Fruit fly (Drosophila melanogaster) whole organism, pupa: Measurements from ENCODE around the gene CG10581.

ENCODE experiments used
- CG10348 ChIP-seq: fragments of 200-800 bp; sonication (Bioruptor generic); IDR thresholded peaks from 2 replicates; pipeline ENCODE4 v1.3.6; 2022; ENCODE audit warnings: missing biosample characterization, missing genetic modification characterization
- CG12605 ChIP-seq: fragments of 200-800 bp; sonication (Bioruptor generic); IDR thresholded peaks from 2 replicates; pipeline ENCODE4 v1.3.6; 2022; ENCODE audit warnings: missing biosample characterization, missing genetic modification characterization
- CG13204 ChIP-seq: fragments of 200-800 bp; sonication (Bioruptor generic); optimal IDR thresholded peaks from 2 replicates; lab custom pipeline; 2018; ENCODE audit warnings: missing biosample characterization, mild to moderate bottlenecking, missing genetic modification characterization, moderate library complexity
- CG14655 ChIP-seq: fragments of 200-800 bp; sonication (Bioruptor generic); optimal IDR thresholded peaks from 3 replicates; lab custom pipeline; 2017; ENCODE audit warnings: mild to moderate bottlenecking, missing biosample characterization, missing genetic modification reagents, missing genetic modification characterization
- CG15710 ChIP-seq: fragments of 200-800 bp; sonication (Bioruptor generic); optimal IDR thresholded peaks from 2 replicates; lab custom pipeline; 2018; ENCODE audit warnings: missing biosample characterization, mild to moderate bottlenecking, missing genetic modification characterization, moderate library complexity
- CG17806 ChIP-seq: fragments of 200-800 bp; sonication (Bioruptor generic); optimal IDR thresholded peaks from 2 replicates; lab custom pipeline; 2018; ENCODE audit warnings: missing biosample characterization, mild to moderate bottlenecking, missing genetic modification characterization, moderate library complexity
- CG32121 ChIP-seq: fragments of 200-800 bp; sonication (Bioruptor generic); IDR thresholded peaks from 2 replicates; pipeline ENCODE4 v1.3.6; 2022; ENCODE audit warnings: missing biosample characterization, missing genetic modification characterization
- CG34367 ChIP-seq: fragments of 200-800 bp; sonication (Bioruptor generic); optimal IDR thresholded peaks from 2 replicates; lab custom pipeline; 2018; ENCODE audit warnings: missing biosample characterization, mild to moderate bottlenecking, missing genetic modification characterization
- CG4496 ChIP-seq: fragments of 200-800 bp; sonication (Bioruptor generic); IDR thresholded peaks from 3 replicates; pipeline ENCODE4 v1.3.6; 2022; ENCODE audit warnings: missing biosample characterization, missing genetic modification characterization
- CG8159 ChIP-seq: fragments of 200-800 bp; sonication (Bioruptor generic); optimal IDR thresholded peaks from 3 replicates; lab custom pipeline; 2018; ENCODE audit warnings: missing biosample characterization, mild to moderate bottlenecking, missing genetic modification characterization, moderate library complexity
- CG8301 ChIP-seq: fragments of 200-800 bp; sonication (Bioruptor generic); optimal IDR thresholded peaks from 2 replicates; lab custom pipeline; 2018; ENCODE audit warnings: missing biosample characterization, mild to moderate bottlenecking, missing genetic modification characterization
- CG9948 ChIP-seq: fragments of 200-800 bp; sonication (Bioruptor generic); optimal IDR thresholded peaks from 2 replicates; lab custom pipeline; 2018; ENCODE audit warnings: missing biosample characterization, mild to moderate bottlenecking, missing genetic modification characterization, moderate library complexity
- D1 ChIP-seq: fragments of 200-800 bp; sonication (Bioruptor generic); optimal IDR thresholded peaks from 2 replicates; lab custom pipeline; 2018; ENCODE audit warnings: missing biosample characterization, mild to moderate bottlenecking, missing genetic modification characterization, moderate library complexity
- EcR ChIP-seq: fragments of 200-800 bp; sonication (Bioruptor generic); optimal IDR thresholded peaks from 3 replicates; lab custom pipeline; 2019; ENCODE audit warnings: missing biosample characterization, missing genetic modification characterization, mild to moderate bottlenecking, moderate library complexity, missing genetic modification reagents
- Ets98B ChIP-seq: fragments of 200-800 bp; sonication (Bioruptor generic); IDR thresholded peaks from 2 replicates; pipeline ENCODE4 v1.3.6; 2022; ENCODE audit warnings: missing biosample characterization, missing genetic modification characterization
- Pif1A ChIP-seq: fragments of 200-800 bp; sonication (Bioruptor generic); optimal IDR thresholded peaks from 3 replicates; lab custom pipeline; 2016; ENCODE audit warnings: missing biosample characterization, missing genetic modification characterization
- Pif1B ChIP-seq: fragments of 200-800 bp; sonication (Bioruptor generic); optimal IDR thresholded peaks from 3 replicates; lab custom pipeline; 2016; ENCODE audit warnings: missing biosample characterization, missing genetic modification characterization
- Snoo ChIP-seq: fragments of 200-800 bp; sonication (Bioruptor generic); optimal IDR thresholded peaks from 3 replicates; lab custom pipeline; 2017; ENCODE audit warnings: missing biosample characterization, mild to moderate bottlenecking, missing genetic modification characterization, inconsistent platforms
- fd96Ca ChIP-seq: fragments of 200-800 bp; sonication (Bioruptor generic); IDR thresholded peaks from 3 replicates; pipeline ENCODE4 v1.3.6; 2022; ENCODE audit warnings: missing biosample characterization, missing genetic modification characterization
- gl ChIP-seq: fragments of 200-800 bp; sonication (Bioruptor generic); optimal IDR thresholded peaks from 2 replicates; lab custom pipeline; 2018; ENCODE audit warnings: missing biosample characterization, mild to moderate bottlenecking, missing genetic modification characterization
- rn ChIP-seq: fragments of 200-800 bp; sonication (Bioruptor generic); IDR thresholded peaks from 2 replicates; pipeline ENCODE4 v1.3.6; 2022; ENCODE audit warnings: missing biosample characterization, missing genetic modification characterization

Gene CG10581

DNA sequence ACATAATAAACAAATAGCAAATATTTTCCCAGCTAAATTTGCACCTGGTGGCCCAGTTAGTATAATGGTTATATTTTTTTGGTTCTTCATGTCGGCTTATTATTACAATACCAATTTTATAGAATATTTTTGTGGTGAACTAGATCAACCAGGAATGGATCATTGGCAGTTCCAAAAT is at the start of gene CG10581:
TSS of gene CG10581 (minus strand) at position 101 of the 178 bp plus-strand sequence.
- TF ChIP-seq CG15710 (tag; lab: Kevin White, UChicago) (no peak), CG34367 (tag; lab: Kevin White, UChicago) (no peak), CG17806 (tag; lab: Kevin White, UChicago) (no peak), CG13204 (no peak), CG10348 (GFP tag; lab: Robert Waterston, UW) (no peak), Pif1B (GFP tag; lab: Kevin White, UChicago) (no peak), D1 (no peak), Snoo (tag; lab: Kevin White, UChicago) (no peak), CG8159 (tag; lab: Kevin White, UChicago) (no peak), gl (no peak), CG8301 (no peak), CG14655 (GFP tag; lab: Kevin White, UChicago) (no peak), fd96Ca (GFP tag; lab: Robert Waterston, UW) (no peak), rn (no peak), Pif1A (GFP tag; lab: Kevin White, UChicago) (no peak)

DNA sequence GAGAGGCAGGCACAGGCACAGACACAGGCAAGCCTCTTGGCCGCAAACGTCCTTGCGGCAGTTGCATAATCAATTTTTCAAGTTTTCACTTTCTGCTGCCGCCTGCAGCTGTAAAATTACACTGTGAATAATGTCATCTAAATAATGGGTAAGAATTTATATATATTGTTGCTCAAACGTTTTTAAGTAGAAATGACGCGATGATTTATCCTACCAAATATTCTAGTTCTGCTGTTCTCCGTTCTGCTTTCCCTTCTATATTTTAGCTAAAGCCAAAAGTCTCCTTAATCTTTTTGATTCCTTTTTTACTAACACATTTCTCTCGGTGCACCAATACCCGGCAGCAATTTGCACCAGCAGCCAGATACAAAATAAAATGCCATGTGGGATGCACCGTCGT is 46.4 kb upstream of the CG10581 start:
- TF ChIP-seq CG12605 (GFP tag; lab: Robert Waterston, UW) (peak; percentile 56), CG14655 (GFP tag; lab: Kevin White, UChicago) (no peak), Pif1A (GFP tag; lab: Kevin White, UChicago) (peak; percentile 77), CG4496 (GFP tag; lab: Robert Waterston, UW) (peak; percentile 73; the same call in 2 of the 3 replicates), gl (no peak), Snoo (tag; lab: Kevin White, UChicago) (no peak), rn (no peak), D1 (no peak), CG34367 (tag; lab: Kevin White, UChicago) (peak; percentile 19), Pif1B (GFP tag; lab: Kevin White, UChicago) (peak; percentile 52), CG32121 (GFP tag; lab: Robert Waterston, UW) (peak; percentile 21; the same call in 1 of the 2 replicates), EcR (GFP tag; lab: Kevin White, UChicago) (no peak), CG17806 (tag; lab: Kevin White, UChicago) (no peak), CG9948 (tag; lab: Kevin White, UChicago) (no peak), CG15710 (tag; lab: Kevin White, UChicago) (no peak), CG13204 (no peak), CG10348 (GFP tag; lab: Robert Waterston, UW) (no peak), CG8301 (no peak), Ets98B (peak; percentile 55), fd96Ca (GFP tag; lab: Robert Waterston, UW) (no peak), CG8159 (tag; lab: Kevin White, UChicago) (no peak)

DNA sequence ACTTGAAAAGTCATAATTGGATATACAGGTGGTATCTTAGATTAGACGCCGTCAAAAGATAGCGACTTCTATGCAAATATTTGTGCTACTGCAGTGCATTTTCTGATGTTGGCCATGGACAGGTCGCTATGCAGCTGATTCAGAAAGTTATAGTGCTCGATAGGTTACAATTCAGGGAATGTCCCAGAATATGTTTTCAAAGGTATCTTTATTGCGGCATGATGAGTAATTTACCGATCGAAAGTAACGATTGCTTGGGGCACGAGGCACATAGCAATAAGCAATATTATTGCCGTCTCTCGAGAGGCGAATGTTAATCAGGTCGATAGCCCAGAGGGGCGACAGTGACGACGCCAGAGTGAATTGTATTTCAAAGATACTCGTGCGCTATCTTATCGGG is 36.1 kb upstream of the CG10581 start:
- TF ChIP-seq rn (no peak), CG4496 (GFP tag; lab: Robert Waterston, UW) (no peak), CG32121 (GFP tag; lab: Robert Waterston, UW) (no peak), Pif1A (GFP tag; lab: Kevin White, UChicago) (no peak), EcR (GFP tag; lab: Kevin White, UChicago) (no peak), CG12605 (GFP tag; lab: Robert Waterston, UW) (no peak), Pif1B (GFP tag; lab: Kevin White, UChicago) (no peak), CG8159 (tag; lab: Kevin White, UChicago) (no peak), CG8301 (no peak), fd96Ca (GFP tag; lab: Robert Waterston, UW) (no peak), CG34367 (tag; lab: Kevin White, UChicago) (no peak), Ets98B (no peak), D1 (no peak), CG15710 (tag; lab: Kevin White, UChicago) (no peak), CG9948 (tag; lab: Kevin White, UChicago) (no peak), CG17806 (tag; lab: Kevin White, UChicago) (no peak), gl (no peak), CG13204 (no peak), CG14655 (GFP tag; lab: Kevin White, UChicago) (no peak)
- TF ChIP-seq, all 21 proteins: peak for 0

DNA sequence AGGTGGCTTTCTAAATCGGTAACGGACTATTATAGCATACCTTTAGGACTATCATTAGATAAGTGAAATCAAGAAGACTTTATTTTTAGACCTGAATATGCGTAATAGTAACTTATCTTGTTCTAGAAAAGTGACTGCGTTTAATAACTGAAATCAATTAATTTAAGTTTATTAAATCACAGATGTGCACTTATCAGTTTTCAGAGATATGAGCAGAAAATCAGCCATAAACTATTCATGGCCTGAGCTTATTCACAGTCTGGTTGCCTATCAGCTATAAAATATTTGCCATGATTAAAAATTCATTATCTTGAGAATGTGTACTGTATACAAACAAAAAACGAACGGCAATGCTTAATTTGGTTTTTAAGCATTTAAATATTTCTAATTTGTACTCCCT is 35.5 kb upstream of the CG10581 start:
- TF ChIP-seq gl (no peak), CG10348 (GFP tag; lab: Robert Waterston, UW) (no peak), Pif1B (GFP tag; lab: Kevin White, UChicago) (no peak), D1 (no peak), fd96Ca (GFP tag; lab: Robert Waterston, UW) (no peak), CG9948 (tag; lab: Kevin White, UChicago) (no peak), Pif1A (GFP tag; lab: Kevin White, UChicago) (no peak), CG15710 (tag; lab: Kevin White, UChicago) (no peak), CG12605 (GFP tag; lab: Robert Waterston, UW) (no peak), CG8159 (tag; lab: Kevin White, UChicago) (no peak), EcR (GFP tag; lab: Kevin White, UChicago) (no peak), CG32121 (GFP tag; lab: Robert Waterston, UW) (no peak), rn (no peak), Ets98B (no peak), CG34367 (tag; lab: Kevin White, UChicago) (no peak), CG17806 (tag; lab: Kevin White, UChicago) (no peak), Snoo (tag; lab: Kevin White, UChicago) (no peak)

DNA sequence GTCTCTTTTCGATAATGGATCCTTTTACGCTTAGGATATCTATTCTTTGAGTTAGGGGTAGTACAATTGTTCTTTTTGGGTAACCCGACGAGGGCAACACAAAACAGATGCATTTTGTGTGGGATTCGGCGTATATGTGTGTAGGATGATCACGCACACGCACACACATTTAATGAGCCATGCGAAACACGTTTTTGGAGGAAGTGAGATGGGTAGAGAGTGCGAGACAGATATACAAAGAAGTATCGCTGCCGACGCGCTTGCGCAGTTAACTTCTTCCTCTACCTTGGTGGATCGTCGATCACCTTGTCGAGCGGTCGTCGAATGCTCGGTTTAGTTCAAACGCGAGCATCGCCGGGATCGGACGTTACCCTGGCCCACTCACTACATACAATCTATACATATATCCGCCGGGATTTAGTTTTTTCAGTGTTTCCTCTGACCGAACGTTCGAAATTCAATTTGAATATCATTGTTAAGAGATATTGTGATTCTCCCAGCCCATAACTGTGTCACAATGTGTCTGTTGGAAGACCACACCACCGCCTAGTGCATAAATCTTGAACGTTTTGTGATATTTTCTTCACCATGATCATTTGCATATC is 33.7 kb upstream of the CG10581 start:
- no peak for TF ChIP-seq Pif1A (GFP tag; lab: Kevin White, UChicago)
- peak; percentile 81 for TF ChIP-seq CG13204
- peak; percentile 15 for TF ChIP-seq gl
- TF ChIP-seq CG4496 (GFP tag; lab: Robert Waterston, UW) = peak; percentile 40; the same call in 1 of the 3 replicates
- TF ChIP-seq CG32121 (GFP tag; lab: Robert Waterston, UW) = no peak
- TF ChIP-seq EcR (GFP tag; lab: Kevin White, UChicago) = peak; percentile 84
